Fruit fly (Drosophila melanogaster) whole organism, embryonic: ENCODE measurements around the gene PNPase.

Experiments used
- Asciz ChIP-seq: fragments of 200-800 bp; sonication (Bioruptor generic); optimal IDR thresholded peaks from 2 replicates; lab custom pipeline; 2017; ENCODE audit warnings: missing biosample characterization, mild to moderate bottlenecking, missing genetic modification characterization, missing genetic modification reagents
- Atf3 ChIP-seq: fragments of 200-800 bp; sonication (Bioruptor generic); optimal IDR thresholded peaks from 3 replicates; lab custom pipeline; 2016; ENCODE audit warnings: missing biosample characterization, missing genetic modification characterization
- Awh ChIP-seq: fragments of 200-800 bp; sonication (Bioruptor generic); IDR thresholded peaks from 2 replicates; pipeline ENCODE4, ENCODE4 v1.3.6; 2022; ENCODE audit warnings: missing biosample characterization, missing genetic modification characterization
- CG12236 ChIP-seq: fragments of 200-800 bp; sonication (Bioruptor generic); optimal IDR thresholded peaks from 2 replicates; lab custom pipeline; 2016; ENCODE audit warnings: missing biosample characterization, missing genetic modification characterization
- CG12659 ChIP-seq: fragments of 200-800 bp; sonication (Bioruptor generic); optimal IDR thresholded peaks from 3 replicates; lab custom pipeline; 2017; ENCODE audit warnings: mild to moderate bottlenecking, missing biosample characterization, missing genetic modification reagents, missing genetic modification characterization
- CG15011 ChIP-seq: fragments of 200-800 bp; sonication (Bioruptor generic); optimal IDR thresholded peaks from 3 replicates; lab custom pipeline; 2018; ENCODE audit warnings: missing biosample characterization, mild to moderate bottlenecking, missing genetic modification characterization
- CG15601 ChIP-seq: fragments of 200-800 bp; sonication (Bioruptor generic); optimal IDR thresholded peaks from 3 replicates; lab custom pipeline; 2019; ENCODE audit warnings: missing biosample characterization, mild to moderate bottlenecking, missing genetic modification characterization, moderate library complexity
- CG17568 ChIP-seq: fragments of 200-800 bp; sonication (Bioruptor generic); optimal IDR thresholded peaks from 2 replicates; lab custom pipeline; 2018; ENCODE audit warnings: missing biosample characterization, mild to moderate bottlenecking, missing genetic modification characterization, moderate library complexity
- CG17912 ChIP-seq: fragments of 200-800 bp; sonication (Bioruptor generic); optimal IDR thresholded peaks from 2 replicates; lab custom pipeline; 2018; ENCODE audit warnings: missing biosample characterization, mild to moderate bottlenecking, missing genetic modification characterization
- CG18599 ChIP-seq: fragments of 200-800 bp; sonication (Bioruptor generic); optimal IDR thresholded peaks from 3 replicates; lab custom pipeline; 2017; ENCODE audit warnings: missing biosample characterization, missing genetic modification characterization, mild to moderate bottlenecking, moderate library complexity, missing genetic modification reagents
- CG2678 ChIP-seq: fragments of 200-800 bp; sonication (Bioruptor generic); optimal IDR thresholded peaks from 3 replicates; lab custom pipeline; 2019; ENCODE audit warnings: missing biosample characterization, mild to moderate bottlenecking, missing genetic modification characterization, moderate library complexity
- CG2712 ChIP-seq: fragments of 200-800 bp; optimal IDR thresholded peaks from 3 replicates; lab custom pipeline; 2019; ENCODE audit warnings: missing biosample characterization, mild to moderate bottlenecking, missing genetic modification characterization, moderate library complexity
- CG31224 ChIP-seq: fragments of 200-800 bp; sonication (Bioruptor generic); IDR thresholded peaks from 2 replicates; pipeline ENCODE4 v1.3.6; 2022; ENCODE audit warnings: missing biosample characterization, missing genetic modification characterization
- CG31365 ChIP-seq: fragments of 200-800 bp; sonication (Bioruptor generic); optimal IDR thresholded peaks from 2 replicates; lab custom pipeline; 2018; ENCODE audit warnings: missing biosample characterization, mild to moderate bottlenecking, missing genetic modification characterization
- CG31388 ChIP-seq: fragments of 200-800 bp; sonication (Bioruptor generic); optimal IDR thresholded peaks from 2 replicates; lab custom pipeline; 2016; ENCODE audit warnings: missing biosample characterization, missing genetic modification characterization
- CG3281 ChIP-seq: fragments of 200-800 bp; sonication (Bioruptor generic); optimal IDR thresholded peaks from 3 replicates; lab custom pipeline; 2017; ENCODE audit warnings: missing biosample characterization, mild to moderate bottlenecking, missing genetic modification characterization
- CG3995 ChIP-seq: fragments of 200-800 bp; sonication (Bioruptor generic); optimal IDR thresholded peaks from 3 replicates; lab custom pipeline; 2016; ENCODE audit warnings: missing biosample characterization, missing genetic modification characterization
- CG6175 ChIP-seq: fragments of 200-800 bp; sonication (Bioruptor generic); IDR thresholded peaks from 3 replicates; pipeline ENCODE4 v1.3.6; 2022; ENCODE audit warnings: missing biosample characterization, missing genetic modification characterization
- CG7372 ChIP-seq: fragments of 200-800 bp; sonication (Bioruptor generic); IDR thresholded peaks from 2 replicates; pipeline ENCODE4 v1.3.6; 2022; ENCODE audit warnings: missing biosample characterization, missing genetic modification characterization
- CG7786 ChIP-seq: fragments of 200-800 bp; sonication (Bioruptor generic); optimal IDR thresholded peaks from 2 replicates; lab custom pipeline; 2016; ENCODE audit warnings: missing biosample characterization, missing genetic modification characterization
- CG8765 ChIP-seq: fragments of 200-800 bp; sonication (Bioruptor generic); IDR thresholded peaks from 2 replicates; pipeline ENCODE4 v1.3.6; 2022; ENCODE audit warnings: missing biosample characterization, missing genetic modification characterization
- CG8924 ChIP-seq: fragments of 200-800 bp; optimal IDR thresholded peaks from 3 replicates; lab custom pipeline; 2019; ENCODE audit warnings: missing biosample characterization, mild to moderate bottlenecking, missing genetic modification characterization, moderate library complexity
- CG8944 ChIP-seq: fragments of 200-800 bp; sonication (Bioruptor generic); optimal IDR thresholded peaks from 3 replicates; lab custom pipeline; 2016; ENCODE audit warnings: missing biosample characterization, missing genetic modification characterization
- D19B ChIP-seq: fragments of 200-800 bp; sonication (Bioruptor generic); optimal IDR thresholded peaks from 2 replicates; lab custom pipeline; 2017; ENCODE audit warnings: missing biosample characterization, mild to moderate bottlenecking, missing genetic modification characterization
- Dad ChIP-seq: fragments of 200-800 bp; sonication (Bioruptor generic); optimal IDR thresholded peaks from 3 replicates; lab custom pipeline; 2016; ENCODE audit warnings: missing biosample characterization, missing genetic modification characterization
- Fer3 ChIP-seq: fragments of 200-800 bp; sonication (Bioruptor generic); optimal IDR thresholded peaks from 2 replicates; lab custom pipeline; 2018; ENCODE audit warnings: missing biosample characterization, mild to moderate bottlenecking, missing genetic modification characterization, moderate library complexity
- HLH54F ChIP-seq: fragments of 200-800 bp; sonication (Bioruptor generic); optimal IDR thresholded peaks from 3 replicates; lab custom pipeline; 2016; ENCODE audit warnings: missing biosample characterization, missing genetic modification characterization
- Hey ChIP-seq: fragments of 200-800 bp; sonication (Bioruptor generic); optimal IDR thresholded peaks from 3 replicates; lab custom pipeline; 2018; ENCODE audit warnings: missing biosample characterization, mild to moderate bottlenecking, missing genetic modification characterization
- HmgZ ChIP-seq: fragments of 200-800 bp; sonication (Bioruptor generic); optimal IDR thresholded peaks from 2 replicates; lab custom pipeline; 2018; ENCODE audit warnings: missing biosample characterization, mild to moderate bottlenecking, missing genetic modification characterization
- Jarid2 ChIP-seq: fragments of 200-800 bp; sonication (Bioruptor generic); optimal IDR thresholded peaks from 3 replicates; lab custom pipeline; 2017; ENCODE audit warnings: mild to moderate bottlenecking, missing biosample characterization, missing genetic modification reagents, missing genetic modification characterization
- Optix ChIP-seq: fragments of 200-800 bp; sonication (Bioruptor generic); IDR thresholded peaks from 3 replicates; pipeline ENCODE4 v1.3.6; 2022; ENCODE audit warnings: missing biosample characterization, missing genetic modification characterization
- amos ChIP-seq: fragments of 200-800 bp; sonication (Bioruptor generic); IDR thresholded peaks from 2 replicates; pipeline ENCODE4 v1.3.6; 2022; ENCODE audit warnings: missing biosample characterization, missing genetic modification characterization; ENCODE audit not compliant: partially characterized antibody
- da ChIP-seq: fragments of 200-800 bp; sonication (Bioruptor generic); optimal IDR thresholded peaks from 2 replicates; lab custom pipeline; 2016; ENCODE audit warnings: missing biosample characterization, missing genetic modification characterization
- danr ChIP-seq: fragments of 200-800 bp; sonication (Bioruptor generic); IDR thresholded peaks from 2 replicates; pipeline ENCODE4 v1.3.6; 2022; ENCODE audit warnings: missing biosample characterization, missing genetic modification characterization
- dimm ChIP-seq: fragments of 200-800 bp; sonication (Bioruptor generic); IDR thresholded peaks from 2 replicates; pipeline ENCODE4 v1.3.6; 2022; ENCODE audit warnings: missing biosample characterization, missing genetic modification characterization
- dmrt11E ChIP-seq: fragments of 200-800 bp; sonication (Bioruptor generic); optimal IDR thresholded peaks from 3 replicates; lab custom pipeline; 2018; ENCODE audit warnings: missing biosample characterization, mild to moderate bottlenecking, missing genetic modification characterization, moderate library complexity
- ems ChIP-seq: fragments of 200-800 bp; sonication (Bioruptor generic); optimal IDR thresholded peaks from 3 replicates; lab custom pipeline; 2016; ENCODE audit warnings: missing biosample characterization, missing genetic modification characterization
- fru ChIP-seq: fragments of >200 bp; optimal IDR thresholded peaks from 2 replicates; lab custom pipeline; 2017
- gcm ChIP-seq: fragments of 200-800 bp; sonication (Bioruptor generic); optimal IDR thresholded peaks from 2 replicates; lab custom pipeline; 2019; ENCODE audit warnings: missing biosample characterization, mild to moderate bottlenecking, missing genetic modification characterization, moderate library complexity
- kah ChIP-seq: fragments of 200-800 bp; sonication (Bioruptor generic); optimal IDR thresholded peaks from 2 replicates; lab custom pipeline; 2018; ENCODE audit warnings: missing biosample characterization, mild to moderate bottlenecking, missing genetic modification characterization
- knrl ChIP-seq: fragments of 200-800 bp; sonication (Bioruptor generic); IDR thresholded peaks from 3 replicates; pipeline ENCODE4 v1.3.6; 2022; ENCODE audit warnings: missing biosample characterization, missing genetic modification characterization; ENCODE audit not compliant: partially characterized antibody
- luna ChIP-seq: fragments of 200-800 bp; sonication (Bioruptor generic); optimal IDR thresholded peaks from 2 replicates; lab custom pipeline; 2016; ENCODE audit warnings: missing biosample characterization, missing genetic modification characterization
- mam ChIP-seq: fragments of 200-800 bp; sonication (Bioruptor generic); optimal IDR thresholded peaks from 3 replicates; lab custom pipeline; 2016; ENCODE audit warnings: missing biosample characterization, missing genetic modification characterization
- odd ChIP-seq: fragments of 200-800 bp; sonication (Bioruptor generic); optimal IDR thresholded peaks from 2 replicates; lab custom pipeline; 2017; ENCODE audit warnings: missing biosample characterization, mild to moderate bottlenecking, missing genetic modification characterization
- pb ChIP-seq: fragments of 200-800 bp; sonication (Bioruptor generic); optimal IDR thresholded peaks from 3 replicates; lab custom pipeline; 2016; ENCODE audit warnings: missing biosample characterization, missing genetic modification characterization
- salm ChIP-seq: fragments of 200-800 bp; sonication (Bioruptor generic); optimal IDR thresholded peaks from 2 replicates; lab custom pipeline; 2018; ENCODE audit warnings: missing biosample characterization, mild to moderate bottlenecking, missing genetic modification characterization
- sna ChIP-seq: fragments of 200-800 bp; sonication (Bioruptor generic); IDR thresholded peaks from 2 replicates; pipeline ENCODE4 v1.3.6; 2022; ENCODE audit warnings: missing biosample characterization, missing genetic modification characterization; ENCODE audit not compliant: partially characterized antibody
- sr ChIP-seq: fragments of 200-800 bp; sonication (Bioruptor generic); IDR thresholded peaks from 3 replicates; pipeline ENCODE4 v1.3.6; 2022; ENCODE audit warnings: missing biosample characterization, missing genetic modification characterization
- tgo ChIP-seq: fragments of 200-800 bp; sonication (Bioruptor generic); IDR thresholded peaks from 3 replicates; pipeline ENCODE4 v1.3.6; 2022; ENCODE audit warnings: missing biosample characterization, missing genetic modification characterization
- tio ChIP-seq: fragments of 200-800 bp; sonication (Bioruptor generic); optimal IDR thresholded peaks from 2 replicates; lab custom pipeline; 2017; ENCODE audit warnings: missing biosample characterization, missing genetic modification characterization, inconsistent platforms
- vfl ChIP-seq: fragments of 200-800 bp; sonication (Bioruptor generic); optimal IDR thresholded peaks from 2 replicates; lab custom pipeline; 2016; ENCODE audit warnings: missing biosample characterization, missing genetic modification characterization

Gene PNPase

DNA sequence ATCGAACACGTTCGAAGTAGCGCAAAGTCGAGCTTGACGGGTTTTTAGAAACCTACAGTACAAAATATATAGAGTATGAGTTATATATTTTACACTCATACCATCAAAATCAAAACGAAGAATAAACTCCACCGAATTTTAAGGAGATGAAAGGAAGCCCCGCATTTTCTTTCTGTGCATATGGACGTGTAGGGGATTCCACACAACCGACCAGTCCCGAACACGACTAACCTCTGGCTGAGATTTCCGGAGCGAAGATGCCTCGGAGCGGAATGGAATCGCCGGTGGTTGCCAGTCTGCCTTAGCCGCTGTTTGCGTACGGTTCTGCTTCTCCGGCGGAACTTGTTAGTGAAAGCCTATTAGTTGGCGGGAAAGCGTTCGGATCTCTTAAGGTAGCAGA, 21.1 kb downstream of the PNPase start (continued):
- peak; percentile 84 for TF ChIP-seq kah
- TF ChIP-seq CG18599 (GFP tag; lab: Kevin White, UChicago), result peak; percentile 98
- TF ChIP-seq pb (GFP tag; lab: Kevin White, UChicago), result peak; percentile 97
- TF ChIP-seq CG8944 (GFP tag; lab: Kevin White, UChicago), result peak; percentile 97
- TF ChIP-seq CG7786 (GFP tag; lab: Kevin White, UChicago), result peak; percentile 98
- peak; percentile 98 for TF ChIP-seq CG2712 (tag; lab: Kevin White, UChicago)
- peak; percentile 94 for TF ChIP-seq Atf3 (GFP tag; lab: Kevin White, UChicago)
- no peak for TF ChIP-seq CG17912 (GFP tag; lab: Kevin White, UChicago)
- peak; percentile 91 for TF ChIP-seq CG17568 (GFP tag; lab: Kevin White, UChicago)
- peak; percentile 96 for TF ChIP-seq CG2678
- TF ChIP-seq Awh (GFP tag; lab: Robert Waterston, UW), result peak; percentile 96
- peak; percentile 97 for TF ChIP-seq HmgZ (tag; lab: Kevin White, UChicago)
- peak; percentile 94 for TF ChIP-seq da (GFP tag; lab: Kevin White, UChicago)
- peak; percentile 97 for TF ChIP-seq CG6175 (GFP tag; lab: Robert Waterston, UW)
- TF ChIP-seq CG12659 (GFP tag; lab: Kevin White, UChicago), result peak; percentile 98
- peak; percentile 95 for TF ChIP-seq sr
- TF ChIP-seq Optix (GFP tag; lab: Robert Waterston, UW), result peak; percentile 97
- peak; percentile 89 for TF ChIP-seq Asciz (GFP tag; lab: Kevin White, UChicago)
- peak; percentile 85 for TF ChIP-seq Jarid2
- TF ChIP-seq salm (tag; lab: Kevin White, UChicago), result peak; percentile 94
- TF ChIP-seq ems (GFP tag; lab: Kevin White, UChicago), result peak; percentile 99
- TF ChIP-seq danr (GFP tag; lab: Robert Waterston, UW), result peak; percentile 96
- peak; percentile 93 for TF ChIP-seq tio (GFP tag; lab: Kevin White, UChicago)
- no peak for TF ChIP-seq sna
- peak; percentile 88 for TF ChIP-seq dmrt11E (tag; lab: Kevin White, UChicago)
- TF ChIP-seq amos (GFP tag; lab: Robert Waterston, UW), result no peak
- TF ChIP-seq dimm (GFP tag; lab: Robert Waterston, UW), result peak; percentile 93
- peak; percentile 99 for TF ChIP-seq HLH54F (GFP tag; lab: Kevin White, UChicago)
- peak; percentile 94 for TF ChIP-seq CG15601
- TF ChIP-seq CG31224, result peak; percentile 95
- TF ChIP-seq gcm (GFP tag; lab: Kevin White, UChicago), result peak; percentile 95
- TF ChIP-seq CG12236 (GFP tag; lab: Kevin White, UChicago), result peak; percentile 89
- peak; percentile 99 for TF ChIP-seq Dad (GFP tag; lab: Kevin White, UChicago)
- TF ChIP-seq CG8765 (GFP tag; lab: Robert Waterston, UW), result peak; percentile 91
- TF ChIP-seq knrl (GFP tag; lab: Robert Waterston, UW), result no peak; the same call in 2 of the 3 replicates
- no peak for TF ChIP-seq fru (lab: Kevin White, UChicago)
- peak; percentile 98 for TF ChIP-seq vfl (GFP tag; lab: Kevin White, UChicago)
- peak; percentile 96 for TF ChIP-seq CG8924 (tag; lab: Kevin White, UChicago)
- peak; percentile 73 for TF ChIP-seq CG3995 (GFP tag; lab: Kevin White, UChicago)
- peak; percentile 91 for TF ChIP-seq luna (GFP tag; lab: Kevin White, UChicago)
- peak; percentile 70 for TF ChIP-seq Hey (tag; lab: Kevin White, UChicago)
- TF ChIP-seq CG7372, result peak; percentile 98
- TF ChIP-seq CG31365 (tag; lab: Kevin White, UChicago), result peak; percentile 77
- peak; percentile 99 for TF ChIP-seq mam (GFP tag; lab: Kevin White, UChicago)
- TF ChIP-seq Fer3, result peak; percentile 95
- TF ChIP-seq D19B (GFP tag; lab: Kevin White, UChicago), result peak; percentile 92
- peak; percentile 96 for TF ChIP-seq CG3281 (GFP tag; lab: Kevin White, UChicago)
- TF ChIP-seq CG15011 (GFP tag; lab: Kevin White, UChicago), result peak; percentile 91
- peak; percentile 98 for TF ChIP-seq tgo (GFP tag; lab: Robert Waterston, UW)
- peak; percentile 91 for TF ChIP-seq odd (GFP tag; lab: Kevin White, UChicago)
- peak; percentile 87 for TF ChIP-seq CG31388 (GFP tag; lab: Kevin White, UChicago)
